Fruit fly (Drosophila melanogaster): ENCODE results near the gene Polr2L.

Polr2L gene

dm6 chr3R:24753561-24754027 is 36.3 kb downstream of the Polr2L start, which contains the start of gene asp (continued):
- no peak for TF ChIP-seq CG12299 (tag; optimal IDR thresholded peaks at IDR 0.05)
- no peak for TF ChIP-seq sug (tag; optimal IDR thresholded peaks at IDR 0.05)
- TF ChIP-seq lab (GFP tag; optimal IDR thresholded peaks at IDR 0.05) = no peak
- no peak for TF ChIP-seq CG15269 (tag; optimal IDR thresholded peaks at IDR 0.05)
- peak; percentile 77; the same call in 1 of the 2 replicates for TF ChIP-seq tna (GFP tag; IDR thresholded peaks at IDR 0.05; ENCODE audit: partially characterized antibody)
- TF ChIP-seq Sin3A (optimal IDR thresholded peaks at IDR 0.05) = peak; percentile 27
- TF ChIP-seq sqz (GFP tag; optimal IDR thresholded peaks at IDR 0.05) = no peak
- peak; percentile 96 for TF ChIP-seq Dp (GFP tag; optimal IDR thresholded peaks at IDR 0.05)
- TF ChIP-seq knrl (GFP tag; IDR thresholded peaks at IDR 0.05; ENCODE audit: partially characterized antibody) = peak; percentile 82
- TF ChIP-seq chinmo (GFP tag; IDR thresholded peaks at IDR 0.05; ENCODE audit: partially characterized antibody) = peak; percentile 12; the same call in 1 of the 4 replicates
- no peak for TF ChIP-seq CG3407 (GFP tag; optimal IDR thresholded peaks at IDR 0.05)
- no peak for TF ChIP-seq Hand (GFP tag; optimal IDR thresholded peaks at IDR 0.05)
- TF ChIP-seq Doc3 (GFP tag; IDR thresholded peaks at IDR 0.05; ENCODE audit: partially characterized antibody) = peak; percentile 84
- TF ChIP-seq pnt (GFP tag; optimal IDR thresholded peaks at IDR 0.05) = no peak
- TF ChIP-seq crp (GFP tag; optimal IDR thresholded peaks at IDR 0.05) = no peak
- peak; percentile 47 for TF ChIP-seq Six4 (GFP tag; optimal IDR thresholded peaks at IDR 0.05)
- TF ChIP-seq dmrt99B (tag; optimal IDR thresholded peaks at IDR 0.05) = no peak
- TF ChIP-seq Max (GFP tag; optimal IDR thresholded peaks at IDR 0.05) = no peak
- peak; percentile 39 for TF ChIP-seq Ets97D (GFP tag; optimal IDR thresholded peaks at IDR 0.05)
- TF ChIP-seq Trl (optimal IDR thresholded peaks at IDR 0.05) = no peak
- no peak for TF ChIP-seq Trl (GFP tag; optimal IDR thresholded peaks at IDR 0.05)
- no peak for TF ChIP-seq CG10462 (GFP tag; optimal IDR thresholded peaks at IDR 0.05)
- no peak for TF ChIP-seq HLH3B (GFP tag; IDR thresholded peaks at IDR 0.05)
- TF ChIP-seq Lpt (GFP tag; optimal IDR thresholded peaks at IDR 0.05) = no peak
- TF ChIP-seq CG13296 (GFP tag; optimal IDR thresholded peaks at IDR 0.05) = no peak
- TF ChIP-seq CG17802 (tag; optimal IDR thresholded peaks at IDR 0.05) = peak; percentile 98
- TF ChIP-seq p53 (GFP tag; optimal IDR thresholded peaks at IDR 0.05) = no peak
- TF ChIP-seq CG17612 (GFP tag; IDR thresholded peaks at IDR 0.05) = no peak
- peak; percentile 52 for TF ChIP-seq CG30403 (GFP tag; optimal IDR thresholded peaks at IDR 0.05)
- no peak for TF ChIP-seq Pdp1 (GFP tag; optimal IDR thresholded peaks at IDR 0.05)
- no peak for TF ChIP-seq Spps (tag; optimal IDR thresholded peaks at IDR 0.05)
- TF ChIP-seq CG11085 (GFP tag; IDR thresholded peaks at IDR 0.05) = no peak
- no peak for TF ChIP-seq ERR (GFP tag; optimal IDR thresholded peaks at IDR 0.05)
- no peak for TF ChIP-seq psq (GFP tag; optimal IDR thresholded peaks at IDR 0.05)
- peak; percentile 48 for TF ChIP-seq Xbp1 (GFP tag; optimal IDR thresholded peaks at IDR 0.05)
- 0 out of 2 replicates have a peak, but pooled peaks have one; percentile 14 for TF ChIP-seq CG1024 (GFP tag; IDR thresholded peaks at IDR 0.05)
- no peak for TF ChIP-seq CG30431 (GFP tag; optimal IDR thresholded peaks at IDR 0.05)
- 0 out of 2 replicates have a peak, but pooled peaks have one; percentile 11 for TF ChIP-seq Xrp1 (GFP tag; IDR thresholded peaks at IDR 0.05)
- TF ChIP-seq hbn (GFP tag; IDR thresholded peaks at IDR 0.05; ENCODE audit: partially characterized antibody) = peak; percentile 82
- peak; percentile 67 for TF ChIP-seq CG17186 (GFP tag; optimal IDR thresholded peaks at IDR 0.05)

- TF ChIP-seq aop (GFP tag; IDR thresholded peaks at IDR 0.05) (no peak), Eip74EF (GFP tag; optimal IDR thresholded peaks at IDR 0.05) (no peak), Ets65A (GFP tag) (peak; percentile 43)
These were observed 47.7 kb downstream of the Polr2L start, which contains the start of gene AstA for dm6 chr3R:24764971-24765370. AstA (minus strand) TSS chr3R:24765071.

Data from whole organism, embryonic.